Fruit fly (Drosophila melanogaster) whole organism, pupa: Measurements from ENCODE around the gene Cerk.

Experiments
- CG10348 ChIP-seq: fragments of 200-800 bp; sonication (Bioruptor generic); IDR thresholded peaks from 2 replicates; pipeline ENCODE4 v1.3.6; 2022; ENCODE audit warnings: missing biosample characterization, missing genetic modification characterization
- CG34367 ChIP-seq: fragments of 200-800 bp; sonication (Bioruptor generic); optimal IDR thresholded peaks from 2 replicates; lab custom pipeline; 2018; ENCODE audit warnings: missing biosample characterization, mild to moderate bottlenecking, missing genetic modification characterization

DNA sequence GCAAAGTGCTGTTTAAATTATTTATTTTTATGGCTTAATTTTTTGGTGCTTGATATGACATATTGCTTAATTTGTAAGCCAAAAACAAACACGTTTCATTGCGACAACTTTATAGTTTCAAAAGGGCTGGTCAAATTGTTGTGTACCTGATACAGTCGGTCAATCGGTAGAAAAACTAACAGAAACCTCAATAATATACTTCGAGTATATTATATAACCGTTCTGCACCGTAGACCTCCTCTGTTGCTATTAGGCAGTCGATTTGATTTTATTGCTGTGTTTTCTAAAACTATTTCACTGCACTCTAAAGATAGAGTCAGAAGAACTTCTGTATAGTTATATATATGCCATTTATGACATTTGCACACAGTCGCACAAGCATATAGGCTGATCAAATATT is 57.9 kb downstream of the Cerk start:
- TF ChIP-seq CG34367 (tag; lab: Kevin White, UChicago), result no peak
- no peak for TF ChIP-seq CG10348 (GFP tag; lab: Robert Waterston, UW)
